Worm (Caenorhabditis elegans) whole organism, young adult: ENCODE data around the gene ugt-47.

ENCODE experiments used
- B0035.1 ChIP-seq: sonication (generic microtip); optimal IDR thresholded peaks from 2 replicates; lab custom pipeline; 2016; ENCODE audit warnings: missing genetic modification characterization, mild to moderate bottlenecking, missing compliant biosample characterization, missing genotype, missing genetic modification reagents
- C06A6.2 ChIP-seq: fragments of 200-800 bp; sonication (Bioruptor generic); conservative IDR thresholded peaks from 2 replicates; pipeline ENCODE4 v1.3.6; 2022; ENCODE audit warnings: missing genetic modification characterization, missing compliant biosample characterization
- C17E4.6 ChIP-seq: fragments of 200-800 bp; sonication (Bioruptor generic); IDR thresholded peaks from 2 replicates; pipeline ENCODE4 v1.3.6; 2022; ENCODE audit warnings: missing genetic modification reagents, missing genetic modification characterization, missing compliant biosample characterization
- D2030.7 ChIP-seq: fragments of 200-800 bp; sonication (Bioruptor generic); IDR thresholded peaks from 2 replicates; pipeline ENCODE4 v1.3.6; 2022; ENCODE audit warnings: missing genetic modification reagents, missing genetic modification characterization, missing compliant biosample characterization
- F10E7.11 ChIP-seq: sonication (generic microtip); optimal IDR thresholded peaks from 2 replicates; lab custom pipeline; 2017; ENCODE audit warnings: mild to moderate bottlenecking, missing genetic modification characterization, moderate library complexity, missing compliant biosample characterization
- F37B4.10 ChIP-seq: fragments of 200-800 bp; sonication (Bioruptor generic); IDR thresholded peaks from 2 replicates; pipeline ENCODE4 v1.3.6; 2022; ENCODE audit warnings: missing genetic modification characterization, missing compliant biosample characterization
- F55B11.4 ChIP-seq: sonication (generic microtip); optimal IDR thresholded peaks from 2 replicates; lab custom pipeline; 2016; ENCODE audit warnings: missing compliant biosample characterization, missing genetic modification characterization, borderline replicate concordance; ENCODE audit not compliant: insufficient read depth
- K11D2.4 ChIP-seq: fragments of 200-800 bp; sonication (Bioruptor generic); IDR thresholded peaks from 2 replicates; pipeline ENCODE4 v1.3.6; 2022; ENCODE audit warnings: missing genetic modification reagents, missing genetic modification characterization, missing compliant biosample characterization
- Y53F4B.3 ChIP-seq: fragments of 200-800 bp; sonication (Bioruptor generic); IDR thresholded peaks from 2 replicates; pipeline ENCODE4 v1.3.6; 2022; ENCODE audit warnings: missing genetic modification reagents, missing genetic modification characterization, missing compliant biosample characterization
- Y56A3A.18 ChIP-seq: fragments of 200-800 bp; sonication (Bioruptor generic); IDR thresholded peaks from 2 replicates; pipeline ENCODE4 v1.3.6; 2022; ENCODE audit warnings: missing genetic modification reagents, missing genetic modification characterization, missing compliant biosample characterization
- Y67H2A.10 ChIP-seq: fragments of 200-800 bp; sonication (Bioruptor generic); conservative IDR thresholded peaks from 2 replicates; pipeline ENCODE4 v1.3.6; 2022; ENCODE audit warnings: missing genetic modification reagents, missing genetic modification characterization, missing compliant biosample characterization
- Y95B8A.8 ChIP-seq: fragments of 200-800 bp; sonication (Bioruptor generic); IDR thresholded peaks from 2 replicates; pipeline ENCODE4 v1.3.6; 2022; ENCODE audit warnings: missing genetic modification reagents, missing genetic modification characterization, missing compliant biosample characterization
- bed-1 ChIP-seq: fragments of 200-800 bp; sonication (Bioruptor generic); IDR thresholded peaks from 2 replicates; pipeline ENCODE4 v1.3.6; 2022; ENCODE audit warnings: missing genetic modification reagents, missing genetic modification characterization, missing compliant biosample characterization
- bed-2 ChIP-seq: fragments of 200-800 bp; sonication (Bioruptor generic); IDR thresholded peaks from 2 replicates; pipeline ENCODE4 v1.3.6; 2022; ENCODE audit warnings: missing genetic modification reagents, missing genetic modification characterization, missing compliant biosample characterization
- ccch-3 ChIP-seq: fragments of 200-800 bp; sonication (Bioruptor generic); optimal IDR thresholded peaks from 2 replicates; lab custom pipeline; 2018; ENCODE audit warnings: mild to moderate bottlenecking, missing genetic modification characterization, missing compliant biosample characterization
- ceh-40 ChIP-seq: fragments of 200-800 bp; sonication (Bioruptor generic); IDR thresholded peaks from 2 replicates; pipeline ENCODE4 v1.3.6; 2022; ENCODE audit warnings: missing genetic modification characterization, missing compliant biosample characterization
- egrh-3 ChIP-seq: fragments of 200-800 bp; sonication (Bioruptor generic); IDR thresholded peaks from 2 replicates; pipeline ENCODE4 v1.3.6; 2022; ENCODE audit warnings: missing genetic modification reagents, missing genetic modification characterization, missing compliant biosample characterization
- hlh-12 ChIP-seq: sonication (generic microtip); optimal IDR thresholded peaks from 2 replicates; lab custom pipeline; 2016; ENCODE audit warnings: missing genetic modification characterization, missing compliant biosample characterization
- hsf-1 ChIP-seq: fragments of 200-800 bp; sonication (Bioruptor generic); IDR thresholded peaks from 2 replicates; pipeline ENCODE4 v1.3.6; 2022; ENCODE audit warnings: missing genetic modification reagents, missing genetic modification characterization, missing compliant biosample characterization
- lag-1 ChIP-seq: fragments of 200-800 bp; sonication (Bioruptor generic); IDR thresholded peaks from 2 replicates; pipeline ENCODE4 v1.3.6; 2022; ENCODE audit warnings: missing genetic modification reagents, missing genetic modification characterization, missing compliant biosample characterization
- let-526 ChIP-seq: fragments of 200-800 bp; sonication (Bioruptor generic); IDR thresholded peaks from 2 replicates; pipeline ENCODE4 v1.3.6; 2022; ENCODE audit warnings: missing genetic modification reagents, missing genetic modification characterization, missing compliant biosample characterization
- lir-1 ChIP-seq: fragments of 200-800 bp; sonication (Bioruptor generic); conservative IDR thresholded peaks from 2 replicates; pipeline ENCODE4 v1.3.6; 2022; ENCODE audit warnings: missing genetic modification reagents, missing genetic modification characterization, missing compliant biosample characterization
- lsy-27 ChIP-seq: sonication (generic microtip); optimal IDR thresholded peaks from 2 replicates; lab custom pipeline; 2017; ENCODE audit warnings: missing genetic modification characterization, mild to moderate bottlenecking, missing compliant biosample characterization, antibody characterized with exemption, missing genotype, borderline replicate concordance; ENCODE audit not compliant: insufficient read depth
- madf-8 ChIP-seq: fragments of 200-800 bp; sonication (Bioruptor generic); conservative IDR thresholded peaks from 2 replicates; pipeline ENCODE4 v1.3.6; 2022; ENCODE audit warnings: missing genetic modification reagents, missing genetic modification characterization, missing compliant biosample characterization
- mel-28 ChIP-seq: sonication (generic microtip); optimal IDR thresholded peaks from 2 replicates; lab custom pipeline; 2016; ENCODE audit warnings: borderline replicate concordance, mild to moderate bottlenecking, missing genetic modification characterization, missing compliant biosample characterization
- mes-4 ChIP-seq: sonication (generic microtip); optimal IDR thresholded peaks from 2 replicates; lab custom pipeline; 2016; ENCODE audit warnings: missing genotype, missing genetic modification characterization, missing compliant biosample characterization
- nfyb-1 ChIP-seq: fragments of 200-800 bp; sonication (Bioruptor generic); IDR thresholded peaks from 2 replicates; pipeline ENCODE4 v1.3.6; 2022; ENCODE audit warnings: missing genetic modification reagents, missing genetic modification characterization, missing compliant biosample characterization
- nhr-80 ChIP-seq: sonication (generic microtip); optimal IDR thresholded peaks from 2 replicates; lab custom pipeline; 2016; ENCODE audit warnings: missing genetic modification characterization, missing compliant biosample characterization
- pbrm-1 ChIP-seq: fragments of 200-800 bp; sonication (Bioruptor generic); IDR thresholded peaks from 2 replicates; pipeline ENCODE4 v1.3.6; 2022; ENCODE audit warnings: missing genetic modification reagents, missing genetic modification characterization, missing compliant biosample characterization
- pha-4 ChIP-seq: fragments of 150-350 bp; sonication (generic microtip); optimal IDR thresholded peaks from 2 replicates; lab custom pipeline; 2014; ENCODE audit warnings: missing biosample characterization, missing genetic modification reagents, missing genetic modification characterization
- snpc-1.3 ChIP-seq: sonication (generic microtip); optimal IDR thresholded peaks from 2 replicates; lab custom pipeline; 2017; ENCODE audit warnings: missing genetic modification characterization, mild to moderate bottlenecking, missing compliant biosample characterization, antibody characterized with exemption, moderate library complexity, missing genotype, missing genetic modification reagents; ENCODE audit not compliant: insufficient read depth
- snpc-4 ChIP-seq, 5 experiments: fragments of 150-350 bp in 1 of 5; sonication (generic microtip) in 4 of 5; optimal IDR thresholded peaks; 2 replicates each; lab custom pipeline; 2014 to 2018; ENCODE audit warnings: missing genetic modification characterization in 5 of 5, missing biosample characterization in 3 of 5, antibody characterized with exemption in 2 of 5, mild to moderate bottlenecking in 2 of 5, missing compliant biosample characterization in 2 of 5, missing genotype in 2 of 5, moderate library complexity in 2 of 5, missing genetic modification reagents in 1 of 5
- tlf-1 ChIP-seq: fragments of 200-800 bp; sonication (Bioruptor generic); optimal IDR thresholded peaks from 2 replicates; lab custom pipeline; 2018; ENCODE audit warnings: mild to moderate bottlenecking, missing genetic modification characterization, missing compliant biosample characterization
- ztf-18 ChIP-seq: sonication (generic microtip); optimal IDR thresholded peaks from 2 replicates; lab custom pipeline; 2016; ENCODE audit warnings: missing genotype, mild to moderate bottlenecking, missing genetic modification characterization, missing compliant biosample characterization
- ztf-28 ChIP-seq: fragments of 200-800 bp; sonication (Bioruptor generic); IDR thresholded peaks from 2 replicates; pipeline ENCODE4 v1.3.6; 2022; ENCODE audit warnings: missing genetic modification reagents, missing genetic modification characterization, missing compliant biosample characterization

Gene ugt-47

DNA sequence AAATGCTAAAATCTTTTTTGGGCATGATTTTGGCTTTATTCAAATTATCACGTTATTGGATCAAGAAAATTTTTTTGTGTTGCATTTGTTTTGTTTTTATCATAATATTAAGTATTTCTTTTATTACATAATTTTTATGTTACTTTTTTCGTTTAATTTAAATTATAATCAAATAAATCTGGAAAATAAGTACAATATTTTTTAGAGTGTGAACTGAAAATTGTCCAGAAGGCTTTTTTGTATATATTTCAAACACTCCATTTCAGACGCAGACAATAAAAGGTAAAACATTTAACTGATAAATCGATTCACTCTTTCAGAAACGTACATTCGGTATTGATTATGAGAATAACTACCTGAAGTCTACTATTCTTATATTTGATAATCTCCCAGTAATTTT lies 8.9 kb upstream of the ugt-47 start, which contains the start of gene C08B6.11:
Gene C08B6.11, plus strand, starts transcription at position 301 of the 400 bp plus-strand sequence.
- TF ChIP-seq tlf-1 (GFP tag; lab: Kevin White, UChicago) (no peak), pbrm-1 (GFP tag; lab: Robert Waterston, UW) (no peak), lsy-27 (tag; lab: Kevin White, UChicago) (no peak)

DNA sequence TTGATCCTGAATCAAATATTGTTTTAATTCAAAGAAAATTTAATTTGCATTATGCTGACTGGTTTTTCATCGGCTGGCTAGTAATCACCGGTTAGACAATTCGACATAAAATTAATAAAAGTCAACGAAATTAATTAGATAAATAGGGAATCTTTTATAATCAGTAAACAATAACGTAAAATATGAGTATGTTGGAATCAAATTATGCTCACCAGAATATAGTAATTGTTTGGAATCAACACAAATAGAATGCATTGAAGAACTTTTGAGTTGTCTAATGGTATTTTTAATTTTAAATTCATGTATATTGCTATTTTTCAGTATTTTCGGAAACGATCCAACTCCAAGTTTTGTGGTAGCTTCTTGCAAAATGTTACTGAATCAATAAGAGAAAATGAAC lies 7.0 kb upstream of the ugt-47 start, which contains the start of gene C08B6.2:
Gene C08B6.2, plus strand, starts transcription at position 301 of the 400 bp plus-strand sequence.
- TF ChIP-seq Y95B8A.8 (GFP tag; lab: Robert Waterston, UW): no peak
- TF ChIP-seq lir-1 (GFP tag; lab: Robert Waterston, UW): no peak
- TF ChIP-seq ceh-40 (GFP tag; lab: Robert Waterston, UW): no peak
- TF ChIP-seq ztf-18 (tag; lab: Kevin White, UChicago): no peak
- TF ChIP-seq mes-4: no peak
- no peak for TF ChIP-seq lsy-27 (tag; lab: Kevin White, UChicago)
- no peak for TF ChIP-seq ccch-3 (GFP tag; lab: Kevin White, UChicago)
- TF ChIP-seq snpc-1.3 (tag; lab: Kevin White, UChicago): no peak
- no peak for TF ChIP-seq C06A6.2 (GFP tag; lab: Robert Waterston, UW)
- TF ChIP-seq K11D2.4 (GFP tag; lab: Robert Waterston, UW): no peak
- TF ChIP-seq bed-2: no peak
- TF ChIP-seq mel-28: no peak
- TF ChIP-seq F55B11.4 (tag; lab: Kevin White, UChicago): no peak
- TF ChIP-seq lag-1 (GFP tag; lab: Robert Waterston, UW): no peak
- no peak for TF ChIP-seq hlh-12 (tag; lab: Kevin White, UChicago)
- no peak for TF ChIP-seq madf-8
- TF ChIP-seq Y56A3A.18 (GFP tag; lab: Robert Waterston, UW): no peak
- no peak for TF ChIP-seq nfyb-1 (GFP tag; lab: Robert Waterston, UW)

DNA sequence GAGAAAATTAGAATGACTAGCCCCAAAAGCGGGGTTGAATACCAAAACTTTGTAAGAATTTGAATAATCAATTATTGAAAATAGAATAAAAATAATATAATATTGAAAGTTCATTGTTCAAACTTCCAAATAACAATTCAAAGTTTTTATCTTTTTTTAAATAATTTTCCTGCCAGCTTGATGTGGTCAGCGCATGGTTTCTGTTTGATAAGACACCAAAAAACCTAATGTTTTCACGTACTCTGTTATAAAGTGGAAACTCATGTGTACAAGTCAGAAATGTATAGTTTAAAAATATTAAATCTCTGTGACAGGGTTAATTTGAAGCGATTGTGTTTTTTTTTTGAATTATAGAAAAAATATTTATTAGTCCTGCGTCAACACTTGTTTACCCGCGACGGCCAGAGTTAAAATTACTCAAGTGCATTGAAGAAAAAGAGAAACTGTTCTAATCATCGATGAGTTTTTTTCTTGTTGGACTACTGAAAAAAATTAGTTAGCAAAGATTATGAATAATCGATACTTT lies 6.5 kb upstream of the ugt-47 start, which contains the start of gene ugt-17:
Gene ugt-17, minus strand, starts transcription at position 180 of the 526 bp plus-strand sequence.
- no peak for TF ChIP-seq egrh-3 (GFP tag; lab: Robert Waterston, UW)
- TF ChIP-seq pbrm-1 (GFP tag; lab: Robert Waterston, UW): no peak
- peak; percentile 74 for TF ChIP-seq nhr-80 (tag; lab: Kevin White, UChicago)
- no peak for TF ChIP-seq hsf-1 (GFP tag; lab: Robert Waterston, UW)
- no peak for TF ChIP-seq snpc-4 (GFP tag; optimal IDR thresholded peaks at IDR 0.05; lab: Kevin White, UChicago)
- peak in 1 of 4 experiments; percentile 8 for TF ChIP-seq snpc-4 (tag; optimal IDR thresholded peaks at IDR 0.05; lab: Kevin White, UChicago)
- TF ChIP-seq Y67H2A.10: no peak

DNA sequence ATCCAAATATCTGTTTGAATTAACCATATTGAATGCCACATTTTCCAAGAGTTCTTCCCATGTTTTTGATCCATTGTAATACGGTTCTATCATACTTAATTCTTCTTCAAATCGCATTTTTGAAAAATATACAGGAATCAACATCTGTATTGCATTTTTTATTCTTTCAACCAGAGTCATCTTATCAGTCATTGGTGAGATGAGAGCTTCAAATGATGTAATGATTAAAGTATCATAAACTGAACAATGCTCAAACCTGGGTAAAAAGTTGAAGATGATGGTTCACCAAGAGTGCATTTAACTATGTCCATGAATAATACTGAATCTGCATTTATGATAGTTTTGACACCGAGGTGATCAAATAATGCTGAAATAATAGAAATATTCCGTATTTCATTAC lies 5.4 kb upstream of the ugt-47 start:
- TF ChIP-seq ztf-28 (GFP tag; lab: Robert Waterston, UW) (no peak), nhr-80 (tag; lab: Kevin White, UChicago) (peak; percentile 9)

DNA sequence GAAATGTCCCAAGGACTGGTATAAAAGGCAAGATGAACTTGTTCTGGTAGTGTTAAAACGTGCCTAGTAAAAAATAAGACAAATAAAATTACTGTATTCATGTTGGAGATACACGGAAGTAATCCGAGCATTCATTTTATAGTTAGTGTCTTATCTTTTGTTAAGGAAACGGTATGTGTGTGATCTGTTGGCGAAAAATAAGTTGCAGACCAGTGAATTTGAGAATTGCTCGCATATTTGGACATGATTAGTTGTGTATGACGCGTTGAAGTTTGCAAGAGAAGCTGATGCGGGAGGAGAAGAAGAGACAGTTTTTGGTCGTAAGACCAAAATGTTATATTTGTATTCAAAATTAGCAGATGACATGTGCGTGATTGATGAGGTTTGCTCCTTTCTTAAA lies 3.5 kb upstream of the ugt-47 start, which contains the start of gene C08B6.14:
Gene C08B6.14, minus strand, starts transcription at position 101 of the 400 bp plus-strand sequence.
- TF ChIP-seq bed-1 (GFP tag; lab: Robert Waterston, UW): no peak
- TF ChIP-seq F10E7.11 (tag; lab: Kevin White, UChicago): no peak
- TF ChIP-seq C17E4.6: no peak
- no peak for TF ChIP-seq B0035.1 (tag; lab: Kevin White, UChicago)
- TF ChIP-seq snpc-1.3 (tag; lab: Kevin White, UChicago): no peak
- no peak for TF ChIP-seq D2030.7 (GFP tag; lab: Robert Waterston, UW)
- TF ChIP-seq F37B4.10 (GFP tag; lab: Robert Waterston, UW): no peak
- no peak for TF ChIP-seq Y53F4B.3 (GFP tag; lab: Robert Waterston, UW)
- TF ChIP-seq let-526: no peak
- TF ChIP-seq pha-4 (tag; lab: Kevin White, UChicago): no peak
